Worm (Caenorhabditis elegans): ENCODE results near the gene ZC317.2.
"Not testable (repeated sequence)": the region's sequence is repeated elsewhere in the genome, so short reads cannot be mapped to it uniquely, and the experiment has no call there.

ZC317.2 gene

ce11 chrV:5470930-5471329, 11.0 kb downstream of the ZC317.2 start, which contains the start of gene ZC317.7:
Gene ZC317.7, minus strand, starts transcription at chrV:5471030.
- not testable (repeated sequence) for TF ChIP-seq T20F7.1 (GFP tag; optimal IDR thresholded peaks at IDR 0.05); spr-3 (GFP tag; optimal IDR thresholded peaks at IDR 0.05); php-3 (GFP tag; IDR thresholded peaks at IDR 0.05)

- TF ChIP-seq nhr-25 (tag; optimal IDR thresholded peaks at IDR 0.05; ENCODE audit: borderline replicate concordance, insufficient read depth) (no peak), Y5F2A.4 (GFP tag; optimal IDR thresholded peaks at IDR 0.05) (no peak), ztf-11 (tag; optimal IDR thresholded peaks at IDR 0.05) (no peak), ZK546.5 (tag; optimal IDR thresholded peaks at IDR 0.05) (no peak), ceh-82 (tag; optimal IDR thresholded peaks at IDR 0.05) (no peak), ceh-20 (GFP tag; IDR thresholded peaks at IDR 0.05) (no peak), lin-1 (GFP tag; IDR thresholded peaks at IDR 0.05) (no peak), zag-1 (tag; optimal IDR thresholded peaks at IDR 0.05) (no peak), mxl-2 (GFP tag; conservative IDR thresholded peaks at IDR 0.05) (no peak), madf-5 (GFP tag; IDR thresholded peaks at IDR 0.05) (no peak), mdl-1 (tag; optimal IDR thresholded peaks at IDR 0.05) (no peak), dpl-1 (GFP tag; optimal IDR thresholded peaks at IDR 0.05) (no peak), aha-1 (tag) (no peak), cey-2 (tag; optimal IDR thresholded peaks at IDR 0.05; ENCODE audit: borderline replicate concordance, insufficient read depth) (no peak), ZK337.2 (GFP tag; IDR thresholded peaks at IDR 0.05) (no peak), mdt-29 (GFP tag; IDR thresholded peaks at IDR 0.05) (no peak), ctbp-1 (GFP tag; IDR thresholded peaks at IDR 0.05) (no peak), nhr-6 (tag; optimal IDR thresholded peaks at IDR 0.05) (no peak), hlh-30 (tag; optimal IDR thresholded peaks at IDR 0.05; ENCODE audit: insufficient read depth) (no peak), Y105C5A.15 (GFP tag; IDR thresholded peaks at IDR 0.05) (no peak)
These were observed 17.8 kb downstream of the ZC317.2 start for ce11 chrV:5477719-5478118.

ce11 chrV:5482315-5482714, 22.4 kb downstream of the ZC317.2 start, which contains the start of gene srg-66:
Gene srg-66, minus strand, starts transcription at chrV:5482415.
- TF ChIP-seq dmd-9 (GFP tag; IDR thresholded peaks at IDR 0.05) (no peak), lin-38 (GFP tag; IDR thresholded peaks at IDR 0.05) (no peak), dmd-8 (GFP tag; IDR thresholded peaks at IDR 0.05) (no peak), vab-7 (GFP tag; IDR thresholded peaks at IDR 0.05) (no peak)

ce11 chrV:5484866-5485265, 25.0 kb downstream of the ZC317.2 start, which contains the start of gene srg-65:
Gene srg-65, minus strand, starts transcription at chrV:5484966.
- no peak for TF ChIP-seq aha-1 (tag)
- no peak for TF ChIP-seq saeg-2 (GFP tag; IDR thresholded peaks at IDR 0.05)

- TF ChIP-seq aha-1 (tag): peak; percentile 92
- TF ChIP-seq spr-3 (GFP tag; optimal IDR thresholded peaks at IDR 0.05): no peak
These were observed 27.3 kb downstream of the ZC317.2 start for ce11 chrV:5487180-5487579.

- TF ChIP-seq lin-1 (GFP tag; IDR thresholded peaks at IDR 0.05): no peak
- no peak for TF ChIP-seq nhr-10 (tag; optimal IDR thresholded peaks at IDR 0.05)
- no peak for TF ChIP-seq ceh-62 (tag; optimal IDR thresholded peaks at IDR 0.05)
- TF ChIP-seq pqm-1 (tag; optimal IDR thresholded peaks at IDR 0.05): no peak
- TF ChIP-seq T20F7.1 (GFP tag; optimal IDR thresholded peaks at IDR 0.05): no peak
- TF ChIP-seq lin-38 (GFP tag; IDR thresholded peaks at IDR 0.05): no peak
- no peak for TF ChIP-seq hmg-1.1 (GFP tag; IDR thresholded peaks at IDR 0.05)
These were observed 28.9 kb downstream of the ZC317.2 start, which contains the start of gene grl-18 for ce11 chrV:5488766-5489165. Gene grl-18, minus strand, starts transcription at chrV:5488866.

Data from whole organism, L4 larva.